Worm (Caenorhabditis elegans): ENCODE data around the gene mel-32.

Gene mel-32

ce11 chrIII:6420995-6421404 lies 21.8 kb downstream of the mel-32 start (continued):
- no peak for TF ChIP-seq efl-1 (GFP tag; optimal IDR thresholded peaks at IDR 0.05)
- TF ChIP-seq nfya-2 (GFP tag; IDR thresholded peaks at IDR 0.05) = no peak
- no peak for TF ChIP-seq hlh-26 (GFP tag; conservative IDR thresholded peaks at IDR 0.05)
- TF ChIP-seq ztf-22 (GFP tag; optimal IDR thresholded peaks at IDR 0.05) = peak; percentile 60
- TF ChIP-seq egrh-3 (GFP tag; IDR thresholded peaks at IDR 0.05) = no peak
- no peak for TF ChIP-seq akir-1 (GFP tag; optimal IDR thresholded peaks at IDR 0.05)
- no peak for TF ChIP-seq ceh-91 (GFP tag; IDR thresholded peaks at IDR 0.05)
- no peak for TF ChIP-seq hlh-12 (tag; optimal IDR thresholded peaks at IDR 0.05)
- no peak for TF ChIP-seq F37B4.10 (GFP tag; IDR thresholded peaks at IDR 0.05)
- no peak for TF ChIP-seq snpc-1.1 (tag; optimal IDR thresholded peaks at IDR 0.05; ENCODE audit: insufficient read depth)
- no peak for TF ChIP-seq C17E4.6 (GFP tag; IDR thresholded peaks at IDR 0.05)
- TF ChIP-seq F33H1.4 (GFP tag; IDR thresholded peaks at IDR 0.05) = no peak
- no peak for TF ChIP-seq nfya-1 (tag; optimal IDR thresholded peaks at IDR 0.05; ENCODE audit: borderline replicate concordance, insufficient read depth)
- no peak for TF ChIP-seq F39B2.1 (GFP tag; IDR thresholded peaks at IDR 0.05)
- no peak for TF ChIP-seq aptf-2 (GFP tag; conservative IDR thresholded peaks at IDR 0.05)
- TF ChIP-seq hmg-20 (GFP tag; IDR thresholded peaks at IDR 0.05) = peak; percentile 24; the same call in 1 of the 2 replicates
- TF ChIP-seq attf-6 (GFP tag; IDR thresholded peaks at IDR 0.05) = no peak
- no peak for TF ChIP-seq nhr-27 (tag; optimal IDR thresholded peaks at IDR 0.05)
- TF ChIP-seq B0336.3 (GFP tag; IDR thresholded peaks at IDR 0.05) = peak; percentile 88
- TF ChIP-seq snpc-4 (GFP tag; optimal IDR thresholded peaks at IDR 0.05) = no peak
- peak in 2 of 4 experiments; percentile 56 to 60 for TF ChIP-seq snpc-4 (tag; optimal IDR thresholded peaks at IDR 0.05)
- peak; percentile 90 for TF ChIP-seq nfyb-1 (GFP tag; IDR thresholded peaks at IDR 0.05)
- peak in 1 of 2 experiments; percentile 70 for TF ChIP-seq let-607 (tag; optimal IDR thresholded peaks at IDR 0.05)
- peak; percentile 56 for TF ChIP-seq ceh-27 (GFP tag; optimal IDR thresholded peaks at IDR 0.05)
- no peak for TF ChIP-seq pha-4 (tag; optimal IDR thresholded peaks at IDR 0.05)
- TF ChIP-seq mxl-1 (tag; optimal IDR thresholded peaks at IDR 0.05) = no peak
- no peak for TF ChIP-seq lsy-27 (tag; optimal IDR thresholded peaks at IDR 0.05; ENCODE audit: borderline replicate concordance, insufficient read depth)
- peak; percentile 41; the same call in 1 of the 2 replicates for TF ChIP-seq rcor-1 (GFP tag; IDR thresholded peaks at IDR 0.05)
- peak; percentile 68 for TF ChIP-seq K12H6.12 (tag; optimal IDR thresholded peaks at IDR 0.05)
- TF ChIP-seq bed-1 (GFP tag; IDR thresholded peaks at IDR 0.05) = no peak
- TF ChIP-seq him-1 (tag; optimal IDR thresholded peaks at IDR 0.05) = no peak
- peak; percentile 99 for TF ChIP-seq hmg-1.2 (GFP tag; IDR thresholded peaks at IDR 0.05)
- peak; percentile 38 for TF ChIP-seq ztf-18 (tag; optimal IDR thresholded peaks at IDR 0.05)
- no peak for TF ChIP-seq Y67H2A.10 (GFP tag; conservative IDR thresholded peaks at IDR 0.05)
- TF ChIP-seq gei-17 (GFP tag; optimal IDR thresholded peaks at IDR 0.05) = peak; percentile 76
- peak; percentile 51 for TF ChIP-seq ceh-100 (GFP tag; IDR thresholded peaks at IDR 0.05)
- peak; percentile 86 for TF ChIP-seq C06A6.2 (GFP tag; conservative IDR thresholded peaks at IDR 0.05)
- TF ChIP-seq lag-1 (GFP tag; IDR thresholded peaks at IDR 0.05) = no peak
- TF ChIP-seq zim-3 (tag; optimal IDR thresholded peaks at IDR 0.05) = no peak
- TF ChIP-seq ceh-58 (GFP tag; IDR thresholded peaks at IDR 0.05) = no peak
- TF ChIP-seq ZK185.1 (tag; optimal IDR thresholded peaks at IDR 0.05; ENCODE audit: poor library complexity, severe bottlenecking) = peak; percentile 69
- TF ChIP-seq unc-62 (GFP tag; optimal IDR thresholded peaks at IDR 0.05) = no peak
- TF ChIP-seq attf-5 (GFP tag; optimal IDR thresholded peaks at IDR 0.05) = peak; percentile 64

Measured in whole organism, young adult.